Fruit fly (Drosophila melanogaster): ENCODE measurements around the gene Set.
A peak's percentile ranks its signal among the peaks of the same experiment; 100 is the strongest.

The Set gene

dm6 chr3R:15280619-15281334 is 17.4 kb downstream of the Set start (continued):
- TF ChIP-seq ap (GFP tag; IDR thresholded peaks at IDR 0.05) (no peak), CTCF (GFP tag; optimal IDR thresholded peaks at IDR 0.05) (no peak), CG15011 (GFP tag; optimal IDR thresholded peaks at IDR 0.05) (peak; percentile 12)

DNA sequence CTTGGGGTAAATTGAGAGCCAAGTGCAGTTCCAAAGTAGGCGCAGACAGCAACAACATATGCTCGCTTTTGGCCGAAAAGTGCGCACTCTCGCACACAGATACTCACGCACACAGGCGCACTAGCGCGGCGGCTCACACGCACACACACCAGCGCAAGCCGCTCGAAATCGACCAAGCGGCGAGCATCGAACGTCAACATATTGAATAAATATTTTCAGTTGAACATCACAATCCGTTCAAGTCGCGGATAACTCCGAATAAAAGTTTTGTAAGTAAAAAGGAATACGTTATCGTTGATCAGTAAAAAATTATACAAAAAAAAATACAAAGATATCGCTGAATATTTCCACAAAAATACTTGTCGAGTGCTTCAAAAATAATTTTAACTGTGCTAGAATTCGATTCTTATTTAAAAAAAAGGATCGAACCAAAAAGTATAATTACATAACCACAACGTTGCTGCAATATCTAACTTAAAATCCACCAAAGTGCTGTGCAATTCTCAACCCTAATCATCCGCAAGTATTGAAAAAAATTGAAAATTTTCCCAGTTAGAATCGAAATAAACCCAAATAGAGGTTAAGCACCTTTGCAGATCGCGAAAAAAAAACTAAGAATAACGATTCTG is 18.1 kb downstream of the Set start:
- no peak for TF ChIP-seq lov (optimal IDR thresholded peaks at IDR 0.05)
- peak; percentile 62; the same call in 1 of the 3 replicates for TF ChIP-seq lov (GFP tag; IDR thresholded peaks at IDR 0.05)
- no peak for TF ChIP-seq CG8290 (GFP tag; optimal IDR thresholded peaks at IDR 0.05)
- peak in 1 of 2 experiments; percentile 10 for TF ChIP-seq CG8290 (tag; optimal IDR thresholded peaks at IDR 0.05)
- TF ChIP-seq CG34376 (GFP tag; optimal IDR thresholded peaks at IDR 0.05), result no peak
- TF ChIP-seq CG11504 (tag; optimal IDR thresholded peaks at IDR 0.05), result peak; percentile 11
- peak in 1 of 2 experiments; percentile 72 for TF ChIP-seq Pdp1 (GFP tag; optimal IDR thresholded peaks at IDR 0.05)
- TF ChIP-seq unpg (GFP tag; optimal IDR thresholded peaks at IDR 0.05), result no peak
- TF ChIP-seq pan (optimal IDR thresholded peaks at IDR 0.05), result no peak
- peak in 1 of 2 experiments; percentile 2 for TF ChIP-seq pan (GFP tag; optimal IDR thresholded peaks at IDR 0.05 in 1 of 2, IDR thresholded peaks at IDR 0.05 in 1 of 2)
- TF ChIP-seq E2f1 (GFP tag; IDR thresholded peaks at IDR 0.05), result peak; percentile 5; the same call in 1 of the 2 replicates
- TF ChIP-seq chinmo (GFP tag; IDR thresholded peaks at IDR 0.05; ENCODE audit: partially characterized antibody), result 0 out of 4 replicates have a peak, but pooled peaks have one; percentile 18
- TF ChIP-seq chm (GFP tag; IDR thresholded peaks at IDR 0.05), result peak; percentile 54; the same call in 1 of the 2 replicates
- no peak for TF ChIP-seq ttk (GFP tag; IDR thresholded peaks at IDR 0.05)
- peak; percentile 99 for TF ChIP-seq CG15601 (tag; optimal IDR thresholded peaks at IDR 0.05)
- no peak for TF ChIP-seq wdn (GFP tag; IDR thresholded peaks at IDR 0.05)
- TF ChIP-seq cg (GFP tag; optimal IDR thresholded peaks at IDR 0.05), result peak; percentile 80
- peak; percentile 32; the same call in 1 of the 3 replicates for TF ChIP-seq ci (GFP tag; IDR thresholded peaks at IDR 0.05)
- TF ChIP-seq Mrtf (GFP tag; IDR thresholded peaks at IDR 0.05), result 0 out of 3 replicates have a peak, but pooled peaks have one; percentile 4
- TF ChIP-seq CG32532 (GFP tag; IDR thresholded peaks at IDR 0.05), result no peak
- no peak for TF ChIP-seq oc (tag; optimal IDR thresholded peaks at IDR 0.05)
- peak; percentile 46 for TF ChIP-seq CG9727 (GFP tag; optimal IDR thresholded peaks at IDR 0.05)
- no peak for TF ChIP-seq CG7556 (GFP tag; optimal IDR thresholded peaks at IDR 0.05)
- peak; percentile 16 for TF ChIP-seq sens (GFP tag)
- peak in 1 of 2 experiments; percentile 39 for TF ChIP-seq Trl (optimal IDR thresholded peaks at IDR 0.05)
- no peak for TF ChIP-seq Trl (GFP tag; optimal IDR thresholded peaks at IDR 0.05)
- TF ChIP-seq CG2712 (tag; optimal IDR thresholded peaks at IDR 0.05), result peak; percentile 28
- TF ChIP-seq zfh1 (GFP tag; IDR thresholded peaks at IDR 0.05), result no peak
- no peak for TF ChIP-seq CoRest (tag; optimal IDR thresholded peaks at IDR 0.05)
- TF ChIP-seq disco-r (GFP tag; optimal IDR thresholded peaks at IDR 0.05), result no peak
- no peak for TF ChIP-seq Hey (tag; optimal IDR thresholded peaks at IDR 0.05)
- TF ChIP-seq CG18262 (tag; optimal IDR thresholded peaks at IDR 0.05), result peak; percentile 7
- no peak for TF ChIP-seq btn (GFP tag; optimal IDR thresholded peaks at IDR 0.05)

dm6 chr3R:15282326-15282725 is 19.0 kb downstream of the Set start:
- TF ChIP-seq lilli (GFP tag; optimal IDR thresholded peaks at IDR 0.05) (peak; percentile 18), sd (tag; optimal IDR thresholded peaks at IDR 0.05) (peak; percentile 57), CG32772 (GFP tag; IDR thresholded peaks at IDR 0.05) (0 out of 2 replicates have a peak, but pooled peaks have one; percentile 17), Med (GFP tag) (peak; percentile 23), emc (GFP tag; optimal IDR thresholded peaks at IDR 0.05) (no peak), toy (GFP tag; IDR thresholded peaks at IDR 0.05) (no peak), pnt (GFP tag; optimal IDR thresholded peaks at IDR 0.05) (no peak), kah (GFP tag; optimal IDR thresholded peaks at IDR 0.05) (peak; percentile 69), D19A (tag; optimal IDR thresholded peaks at IDR 0.05) (peak; percentile 18), CG10147 (GFP tag; optimal IDR thresholded peaks at IDR 0.05) (no peak)

Measured in whole organism, embryonic.